Worm (Caenorhabditis elegans) whole organism, L4 larva: ENCODE results near the gene F58G1.3.

Experiments
- D1046.2 ChIP-seq: fragments of 200-800 bp; sonication (Bioruptor generic); IDR thresholded peaks from 2 replicates; pipeline ENCODE4 v1.3.6; 2022; ENCODE audit warnings: missing genetic modification characterization, missing compliant biosample characterization
- F37D6.2 ChIP-seq: sonication (generic microtip); optimal IDR thresholded peaks from 2 replicates; lab custom pipeline; 2016; ENCODE audit warnings: mild to moderate bottlenecking, missing genetic modification characterization, missing compliant biosample characterization
- F44E2.7 ChIP-seq: fragments of 200-800 bp; sonication (Bioruptor generic); IDR thresholded peaks from 2 replicates; pipeline ENCODE4 v2.1.2; 2022; ENCODE audit warnings: missing genetic modification characterization, missing compliant biosample characterization
- T20F7.1 ChIP-seq: fragments of 200-800 bp; sonication (Bioruptor generic); optimal IDR thresholded peaks from 2 replicates; lab custom pipeline; 2018; ENCODE audit warnings: mild to moderate bottlenecking, missing genetic modification characterization, missing compliant biosample characterization
- arid-1 ChIP-seq: fragments of 200-800 bp; sonication (Bioruptor generic); conservative IDR thresholded peaks from 2 replicates; pipeline ENCODE4 v1.3.6; 2022; ENCODE audit warnings: missing genetic modification reagents, missing genetic modification characterization, missing compliant biosample characterization
- attf-4 ChIP-seq: sonication (generic microtip); optimal IDR thresholded peaks from 3 replicates; lab custom pipeline; 2017; ENCODE audit warnings: missing biosample characterization, missing genetic modification characterization
- ceh-28 ChIP-seq: fragments of 150-350 bp; optimal IDR thresholded peaks from 2 replicates; lab custom pipeline; 2014; ENCODE audit warnings: missing biosample characterization, missing genetic modification reagents, missing genetic modification characterization
- ces-1 ChIP-seq: fragments of 150-350 bp; sonication (generic microtip); optimal IDR thresholded peaks from 4 replicates; lab custom pipeline; 2014; ENCODE audit warnings: missing biosample characterization, missing genetic modification reagents, missing genetic modification characterization
- cey-2 ChIP-seq: sonication (generic microtip); optimal IDR thresholded peaks from 3 replicates; lab custom pipeline; 2017; ENCODE audit warnings: missing genetic modification characterization, mild to moderate bottlenecking, missing compliant biosample characterization, antibody characterized with exemption, borderline replicate concordance; ENCODE audit not compliant: insufficient read depth
- daf-16 ChIP-seq, 3 experiments: sonication (generic microtip); optimal IDR thresholded peaks; 2 replicates each; lab custom pipeline; 2016 to 2017; ENCODE audit warnings: missing genetic modification characterization in 3 of 3, missing genetic modification reagents in 3 of 3, mild to moderate bottlenecking in 2 of 3, missing compliant biosample characterization in 2 of 3, missing biosample characterization in 1 of 3, moderate library complexity in 1 of 3
- dmd-6 ChIP-seq: fragments of 200-800 bp; sonication (Bioruptor generic); IDR thresholded peaks from 2 replicates; pipeline ENCODE4 v1.3.6; 2022; ENCODE audit warnings: missing genetic modification reagents, missing genetic modification characterization, missing compliant biosample characterization
- duxl-1 ChIP-seq: sonication (generic microtip); optimal IDR thresholded peaks from 2 replicates; lab custom pipeline; 2016; ENCODE audit warnings: mild to moderate bottlenecking, missing genetic modification characterization, moderate library complexity, missing compliant biosample characterization; ENCODE audit not compliant: poor library complexity
- dve-1 ChIP-seq: sonication (generic microtip); optimal IDR thresholded peaks from 2 replicates; lab custom pipeline; 2017; ENCODE audit warnings: antibody characterized with exemption, mild to moderate bottlenecking, missing genetic modification characterization, missing compliant biosample characterization; ENCODE audit not compliant: insufficient read depth
- fos-1 ChIP-seq: fragments of 150-350 bp; optimal IDR thresholded peaks from 2 replicates; lab custom pipeline; 2014; ENCODE audit warnings: missing biosample characterization, missing genetic modification characterization
- hlh-11 ChIP-seq: fragments of 200-800 bp; sonication (Bioruptor generic); optimal IDR thresholded peaks from 2 replicates; lab custom pipeline; 2018; ENCODE audit warnings: mild to moderate bottlenecking, missing genetic modification characterization, missing compliant biosample characterization
- hlh-30 ChIP-seq: sonication (generic microtip); optimal IDR thresholded peaks from 2 replicates; lab custom pipeline; 2017; ENCODE audit warnings: antibody characterized with exemption, mild to moderate bottlenecking, missing genetic modification characterization, missing compliant biosample characterization; ENCODE audit not compliant: insufficient read depth
- jun-1 ChIP-seq: fragments of 150-350 bp; optimal IDR thresholded peaks from 2 replicates; lab custom pipeline; 2014; ENCODE audit warnings: missing biosample characterization, missing genetic modification reagents, missing genetic modification characterization
- lin-1 ChIP-seq: fragments of 200-800 bp; sonication (Bioruptor generic); IDR thresholded peaks from 2 replicates; pipeline ENCODE4 v1.3.6; 2022; ENCODE audit warnings: missing genetic modification reagents, missing genetic modification characterization, missing compliant biosample characterization
- lin-15B ChIP-seq: fragments of 150-350 bp; sonication (generic microtip); optimal IDR thresholded peaks from 3 replicates; lab custom pipeline; 2014; ENCODE audit warnings: missing biosample characterization, missing genetic modification characterization
- lin-29 ChIP-seq: fragments of 200-800 bp; sonication (Bioruptor generic); IDR thresholded peaks from 2 replicates; pipeline ENCODE4 v1.3.6; 2022; ENCODE audit warnings: missing genetic modification reagents, missing genetic modification characterization, missing compliant biosample characterization
- lsy-2 ChIP-seq, 2 experiments: fragments of 150-350 bp in 1 of 2; sonication (generic microtip) in 1 of 2; optimal IDR thresholded peaks; 2 replicates each; lab custom pipeline; 2014 to 2017; ENCODE audit warnings: missing biosample characterization in 2 of 2, missing genetic modification characterization in 2 of 2
- mdl-1 ChIP-seq, 2 experiments: fragments of 150-350 bp in 1 of 2; sonication (generic microtip) in 1 of 2; optimal IDR thresholded peaks; 2 replicates each; lab custom pipeline; 2014 to 2017; ENCODE audit warnings: missing biosample characterization in 2 of 2, missing genetic modification characterization in 2 of 2
- mep-1 ChIP-seq: fragments of 150-350 bp; sonication (generic microtip); optimal IDR thresholded peaks from 3 replicates; lab custom pipeline; 2014; ENCODE audit warnings: missing biosample characterization, missing genetic modification characterization
- mxl-3 ChIP-seq: fragments of 200-800 bp; sonication (Bioruptor generic); optimal IDR thresholded peaks from 2 replicates; lab custom pipeline; 2018; ENCODE audit warnings: mild to moderate bottlenecking, missing genetic modification characterization, missing compliant biosample characterization
- nhr-25 ChIP-seq: sonication (generic microtip); optimal IDR thresholded peaks from 2 replicates; lab custom pipeline; 2017; ENCODE audit warnings: missing genetic modification characterization, mild to moderate bottlenecking, missing compliant biosample characterization, antibody characterized with exemption, moderate library complexity, borderline replicate concordance; ENCODE audit not compliant: insufficient read depth
- nhr-28 ChIP-seq: fragments of 150-350 bp; optimal IDR thresholded peaks from 2 replicates; lab custom pipeline; 2014; ENCODE audit warnings: missing biosample characterization, missing genetic modification characterization
- nhr-42 ChIP-seq: fragments of 200-800 bp; sonication (Bioruptor generic); IDR thresholded peaks from 2 replicates; pipeline ENCODE4 v1.3.6; 2022; ENCODE audit warnings: missing genetic modification characterization, missing compliant biosample characterization
- nhr-76 ChIP-seq: fragments of 150-350 bp; optimal IDR thresholded peaks from 2 replicates; lab custom pipeline; 2014; ENCODE audit warnings: missing biosample characterization, missing genetic modification characterization
- pha-4 ChIP-seq, 2 experiments: fragments of 150-350 bp in 1 of 2; fragments of 200-800 bp in 1 of 2; sonication (Bioruptor generic) in 1 of 2; IDR thresholded peaks in 1 of 2; optimal IDR thresholded peaks in 1 of 2; 2 replicates each; pipeline versions ENCODE4 v1.3.6 to Lab custom; 2014 to 2022; ENCODE audit warnings: missing genetic modification characterization in 2 of 2, missing genetic modification reagents in 2 of 2, missing biosample characterization in 1 of 2, missing compliant biosample characterization in 1 of 2
- rbr-2 ChIP-seq: sonication (generic microtip); optimal IDR thresholded peaks from 2 replicates; lab custom pipeline; 2016; ENCODE audit warnings: missing genotype, missing genetic modification characterization, missing compliant biosample characterization
- saeg-2 ChIP-seq: fragments of 200-800 bp; sonication (Bioruptor generic); IDR thresholded peaks from 2 replicates; pipeline ENCODE4 v1.3.6; 2022; ENCODE audit warnings: missing genetic modification reagents, missing genetic modification characterization, missing compliant biosample characterization
- skn-1 ChIP-seq: fragments of 150-350 bp; optimal IDR thresholded peaks from 2 replicates; lab custom pipeline; 2014; ENCODE audit warnings: missing biosample characterization, missing genetic modification characterization
- spr-1 ChIP-seq: sonication (generic microtip); optimal IDR thresholded peaks from 2 replicates; lab custom pipeline; 2016; ENCODE audit warnings: mild to moderate bottlenecking, missing genetic modification characterization, missing compliant biosample characterization
- unc-39 ChIP-seq: sonication (generic microtip); optimal IDR thresholded peaks from 2 replicates; lab custom pipeline; 2017; ENCODE audit warnings: missing biosample characterization, missing genetic modification characterization
- vab-7 ChIP-seq: fragments of 200-800 bp; sonication (Bioruptor generic); IDR thresholded peaks from 2 replicates; pipeline ENCODE4 v1.3.6; 2022; ENCODE audit warnings: missing genetic modification reagents, missing genetic modification characterization, missing compliant biosample characterization
- zip-11 ChIP-seq: fragments of 200-800 bp; sonication (Bioruptor generic); IDR thresholded peaks from 2 replicates; pipeline ENCODE4 v1.3.6; 2022; ENCODE audit warnings: missing genetic modification characterization, missing compliant biosample characterization
- zip-2 ChIP-seq: fragments of 150-350 bp; optimal IDR thresholded peaks from 2 replicates; lab custom pipeline; 2014; ENCODE audit warnings: missing biosample characterization, missing genetic modification characterization

Gene F58G1.3

ce11 chrII:12944587-12945126 lies 16.5 kb upstream of the F58G1.3 start (continued):
- TF ChIP-seq lsy-2 (tag; optimal IDR thresholded peaks at IDR 0.05; lab: Kevin White, UChicago) (peak; percentile 76 to 86), jun-1 (tag; lab: Kevin White, UChicago) (peak; percentile 73), D1046.2 (GFP tag; lab: Robert Waterston, UW) (peak; percentile 88), rbr-2 (tag; lab: Kevin White, UChicago) (peak; percentile 88), ces-1 (peak; percentile 4), daf-16 (GFP tag; optimal IDR thresholded peaks at IDR 0.05; lab: Kevin White, UChicago) (peak; percentile 88 to 91), daf-16 (tag; optimal IDR thresholded peaks at IDR 0.05; lab: Kevin White, UChicago) (peak; percentile 86), unc-39 (tag; lab: Kevin White, UChicago) (peak; percentile 46), mep-1 (tag; lab: Kevin White, UChicago) (peak; percentile 97), nhr-42 (peak; percentile 94), fos-1 (tag; lab: Kevin White, UChicago) (peak; percentile 18), lin-15B (tag; lab: Kevin White, UChicago) (peak; percentile 2), pha-4 (GFP tag; IDR thresholded peaks at IDR 0.05; lab: Robert Waterston, UW) (peak; percentile 95), pha-4 (tag; optimal IDR thresholded peaks at IDR 0.05; lab: Kevin White, UChicago) (no peak), zip-2 (tag; lab: Kevin White, UChicago) (peak; percentile 76), cey-2 (no peak), nhr-76 (tag; lab: Kevin White, UChicago) (no peak), zip-11 (GFP tag; lab: Robert Waterston, UW) (no peak), lin-1 (peak; percentile 76), saeg-2 (GFP tag; lab: Robert Waterston, UW) (peak; percentile 84), nhr-25 (tag; lab: Kevin White, UChicago) (peak; percentile 77), arid-1 (peak; percentile 86)

- TF ChIP-seq nhr-28 (tag; lab: Kevin White, UChicago) (peak; percentile 22), attf-4 (tag; lab: Kevin White, UChicago) (no peak)
Measured at ce11 chrII:12942496-12942895, 14.4 kb upstream of the F58G1.3 start.

- TF ChIP-seq dmd-6 (GFP tag; lab: Robert Waterston, UW) (no peak), nhr-25 (tag; lab: Kevin White, UChicago) (no peak), ceh-28 (tag; lab: Kevin White, UChicago) (no peak), F44E2.7 (GFP tag; lab: Robert Waterston, UW) (no peak), skn-1 (tag; lab: Kevin White, UChicago) (no peak)
Measured at ce11 chrII:12939801-12940200, 11.7 kb upstream of the F58G1.3 start, which contains the start of gene arrd-10. Gene arrd-10, plus strand, starts transcription at chrII:12940101.

ce11 chrII:12939161-12939560 lies 11.0 kb upstream of the F58G1.3 start:
- TF ChIP-seq spr-1 (tag; lab: Kevin White, UChicago) (no peak), vab-7 (GFP tag; lab: Robert Waterston, UW) (no peak), mxl-3 (GFP tag; lab: Kevin White, UChicago) (peak; percentile 61), mdl-1 (tag; optimal IDR thresholded peaks at IDR 0.05; lab: Kevin White, UChicago) (peak in 1 of 2 experiments; percentile 32), mep-1 (tag; lab: Kevin White, UChicago) (peak; percentile 37), F37D6.2 (tag; lab: Kevin White, UChicago) (no peak), dmd-6 (GFP tag; lab: Robert Waterston, UW) (no peak), lin-29 (no peak), hlh-11 (tag; lab: Kevin White, UChicago) (peak; percentile 29), duxl-1 (tag; lab: Kevin White, UChicago) (no peak), nhr-28 (tag; lab: Kevin White, UChicago) (peak; percentile 68), T20F7.1 (GFP tag; lab: Kevin White, UChicago) (no peak), hlh-30 (tag; lab: Kevin White, UChicago) (peak; percentile 50), dve-1 (tag; lab: Kevin White, UChicago) (peak; percentile 35)
- TF ChIP-seq, all 104 proteins: peak for 7
